Worm (Caenorhabditis elegans) whole organism, midembryonic: Measurements from ENCODE around the gene twk-20.

ENCODE experiments used
- T22C8.4 ChIP-seq: fragments of 200-800 bp; sonication (Bioruptor generic); IDR thresholded peaks from 2 replicates; pipeline ENCODE4 v1.3.6; 2022; ENCODE audit warnings: missing genetic modification characterization, missing compliant biosample characterization
- cog-1 ChIP-seq: sonication (generic microtip); optimal IDR thresholded peaks from 2 replicates; lab custom pipeline; 2016; ENCODE audit warnings: missing genetic modification characterization, missing compliant biosample characterization
- flt-1 ChIP-seq: fragments of 200-800 bp; sonication (Bioruptor generic); IDR thresholded peaks from 2 replicates; pipeline ENCODE4 v1.3.6; 2022; ENCODE audit warnings: missing genetic modification characterization, missing compliant biosample characterization
- klf-2 ChIP-seq: fragments of 200-800 bp; sonication (Bioruptor generic); conservative IDR thresholded peaks from 2 replicates; pipeline ENCODE4 v1.3.6; 2022; ENCODE audit warnings: missing genetic modification reagents, missing genetic modification characterization, missing compliant biosample characterization
- med-1 ChIP-seq: sonication (generic microtip); optimal IDR thresholded peaks from 2 replicates; lab custom pipeline; 2017; ENCODE audit warnings: missing genetic modification characterization, mild to moderate bottlenecking, missing compliant biosample characterization, antibody characterized with exemption, missing genetic modification reagents; ENCODE audit not compliant: insufficient read depth
- ref-1 ChIP-seq: fragments of 200-800 bp; sonication (Bioruptor generic); conservative IDR thresholded peaks from 2 replicates; pipeline ENCODE4 v1.3.6; 2022; ENCODE audit warnings: missing genetic modification reagents, missing genetic modification characterization, missing compliant biosample characterization
- tab-1 ChIP-seq: fragments of 200-800 bp; sonication (Bioruptor generic); IDR thresholded peaks from 2 replicates; pipeline ENCODE4 v1.3.6; 2022; ENCODE audit warnings: missing genetic modification characterization, missing compliant biosample characterization
- ztf-23 ChIP-seq: fragments of 200-800 bp; sonication (Bioruptor generic); IDR thresholded peaks from 2 replicates; pipeline ENCODE4 v1.3.6; 2022; ENCODE audit warnings: missing genetic modification reagents, missing genetic modification characterization, missing compliant biosample characterization
- ztf-29 ChIP-seq: fragments of 200-800 bp; sonication (Bioruptor generic); IDR thresholded peaks from 2 replicates; pipeline ENCODE4 v1.3.6; 2022; ENCODE audit warnings: missing genetic modification reagents, missing genetic modification characterization, missing compliant biosample characterization

DNA sequence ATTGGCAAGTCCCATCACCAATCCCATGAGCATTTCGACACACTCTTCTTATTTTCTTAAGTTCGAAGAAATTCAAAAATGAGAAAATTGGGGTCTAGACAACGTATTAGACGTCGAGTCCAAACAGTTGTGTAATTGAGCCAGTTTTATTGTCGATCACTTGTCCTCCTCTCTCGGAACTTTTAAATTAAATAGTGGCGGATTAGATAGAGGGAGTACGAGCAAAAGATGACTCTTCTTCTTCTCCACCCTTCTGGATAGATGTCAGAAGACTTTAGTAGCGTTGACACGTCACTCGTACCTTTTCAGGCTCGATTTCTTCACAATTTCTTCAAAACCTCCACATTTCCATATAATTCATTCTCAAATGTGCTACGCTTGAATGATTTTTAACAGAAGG is 24.5 kb upstream of the twk-20 start:
- no peak for TF ChIP-seq ztf-23 (GFP tag; lab: Robert Waterston, UW)
- TF ChIP-seq T22C8.4 (GFP tag; lab: Robert Waterston, UW) = no peak
- no peak for TF ChIP-seq med-1 (GFP tag; lab: Kevin White, UChicago)
- TF ChIP-seq ztf-29 (GFP tag; lab: Robert Waterston, UW) = no peak
- no peak for TF ChIP-seq flt-1
- TF ChIP-seq klf-2 (GFP tag; lab: Robert Waterston, UW) = no peak
- TF ChIP-seq ref-1 = no peak
- no peak for TF ChIP-seq cog-1
- TF ChIP-seq tab-1 (GFP tag; lab: Robert Waterston, UW) = no peak
